Worm (Caenorhabditis elegans) whole organism, young adult: ENCODE measurements around the gene ZC317.2.

Source experiments
- C06A6.2 ChIP-seq: fragments of 200-800 bp; sonication (Bioruptor generic); conservative IDR thresholded peaks from 2 replicates; pipeline ENCODE4 v1.3.6; 2022; ENCODE audit warnings: missing genetic modification characterization, missing compliant biosample characterization
- C17E4.6 ChIP-seq: fragments of 200-800 bp; sonication (Bioruptor generic); IDR thresholded peaks from 2 replicates; pipeline ENCODE4 v1.3.6; 2022; ENCODE audit warnings: missing genetic modification reagents, missing genetic modification characterization, missing compliant biosample characterization
- Y56A3A.18 ChIP-seq: fragments of 200-800 bp; sonication (Bioruptor generic); IDR thresholded peaks from 2 replicates; pipeline ENCODE4 v1.3.6; 2022; ENCODE audit warnings: missing genetic modification reagents, missing genetic modification characterization, missing compliant biosample characterization
- lsy-27 ChIP-seq: sonication (generic microtip); optimal IDR thresholded peaks from 2 replicates; lab custom pipeline; 2017; ENCODE audit warnings: missing genetic modification characterization, mild to moderate bottlenecking, missing compliant biosample characterization, antibody characterized with exemption, missing genotype, borderline replicate concordance; ENCODE audit not compliant: insufficient read depth
- rcor-1 ChIP-seq: fragments of 200-800 bp; sonication (Bioruptor generic); IDR thresholded peaks from 2 replicates; pipeline ENCODE4 v1.3.6; 2022; ENCODE audit warnings: missing genetic modification reagents, missing genetic modification characterization, missing compliant biosample characterization
- sptf-2 ChIP-seq: fragments of 200-800 bp; sonication (Bioruptor generic); optimal IDR thresholded peaks from 2 replicates; lab custom pipeline; 2018; ENCODE audit warnings: mild to moderate bottlenecking, missing genetic modification characterization, missing compliant biosample characterization
- tbx-9 ChIP-seq: sonication (generic microtip); optimal IDR thresholded peaks from 2 replicates; lab custom pipeline; 2016; ENCODE audit warnings: borderline replicate concordance, missing genetic modification characterization, inconsistent platforms, missing compliant biosample characterization

DNA sequence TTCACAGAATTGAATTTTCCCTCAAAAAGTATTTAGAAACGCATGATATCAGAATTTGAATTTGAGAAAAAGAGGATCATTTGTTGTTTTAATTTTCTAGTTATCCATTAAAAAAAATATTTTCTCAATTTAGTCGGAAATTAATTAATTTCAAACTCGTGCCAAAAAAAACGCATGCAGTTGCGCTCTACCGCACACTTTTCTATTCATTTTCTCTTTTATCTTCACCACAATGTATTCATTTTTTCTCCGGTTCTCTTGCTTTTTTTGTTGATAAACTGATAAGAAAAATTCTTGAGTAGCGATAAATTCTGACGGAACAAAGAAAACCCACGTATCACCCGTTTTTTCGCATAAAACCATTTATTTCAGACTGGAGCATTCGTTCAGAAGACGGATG is 26.9 kb upstream of the ZC317.2 start, which contains the start of gene acl-6:
- TF ChIP-seq C06A6.2 (GFP tag; lab: Robert Waterston, UW), result no peak
- no peak for TF ChIP-seq Y56A3A.18 (GFP tag; lab: Robert Waterston, UW)
- no peak for TF ChIP-seq C17E4.6
- no peak for TF ChIP-seq lsy-27 (tag; lab: Kevin White, UChicago)
- no peak for TF ChIP-seq sptf-2 (GFP tag; lab: Kevin White, UChicago)
- TF ChIP-seq tbx-9, result no peak
- TF ChIP-seq rcor-1 (GFP tag; lab: Robert Waterston, UW), result no peak
